Worm (Caenorhabditis elegans): Measurements from ENCODE around the gene cwf-19L1.

Gene cwf-19L1

ce11 chrV:6103429-6103828 is 4.2 kb upstream of the cwf-19L1 start, which contains the start of gene Y38A10A.11:
Gene Y38A10A.11 (minus strand): TSS chrV:6103529.
- no peak for TF ChIP-seq skn-1 (tag; optimal IDR thresholded peaks at IDR 0.05)

- TF ChIP-seq mdl-1 (tag; optimal IDR thresholded peaks at IDR 0.05) (no peak), aha-1 (tag) (no peak), hif-1 (tag; optimal IDR thresholded peaks at IDR 0.05) (no peak), ZK337.2 (GFP tag; IDR thresholded peaks at IDR 0.05) (no peak), lin-39 (tag; optimal IDR thresholded peaks at IDR 0.05) (no peak), nhr-102 (tag; optimal IDR thresholded peaks at IDR 0.05) (no peak), zag-1 (tag; optimal IDR thresholded peaks at IDR 0.05) (no peak), zfp-2 (tag; optimal IDR thresholded peaks at IDR 0.05) (no peak), tra-1 (GFP tag; IDR thresholded peaks at IDR 0.05) (no peak), set-16 (GFP tag; IDR thresholded peaks at IDR 0.05) (peak; percentile 53), tag-97 (GFP tag; IDR thresholded peaks at IDR 0.05) (no peak), nhr-11 (tag; optimal IDR thresholded peaks at IDR 0.05) (no peak), nhr-111 (GFP tag; optimal IDR thresholded peaks at IDR 0.05) (no peak), nhr-25 (tag; optimal IDR thresholded peaks at IDR 0.05; ENCODE audit: borderline replicate concordance, insufficient read depth) (peak; percentile 27), mxl-3 (GFP tag; optimal IDR thresholded peaks at IDR 0.05) (no peak), hlh-11 (tag; optimal IDR thresholded peaks at IDR 0.05) (peak; percentile 31)
These were observed 2.3 kb upstream of the cwf-19L1 start, which contains the start of gene atf-8 for ce11 chrV:6105374-6105773. Gene atf-8 (plus strand): TSS chrV:6105607.

ce11 chrV:6110533-6110932 is 2.9 kb downstream of the cwf-19L1 start, which contains the start of gene F17A9.4:
Gene F17A9.4 (minus strand): TSS chrV:6110629.
- TF ChIP-seq lin-13 (GFP tag; optimal IDR thresholded peaks at IDR 0.05) (no peak), daf-16 (GFP tag; optimal IDR thresholded peaks at IDR 0.05) (no peak), daf-16 (tag; optimal IDR thresholded peaks at IDR 0.05) (peak; percentile 66), snpc-1.2 (GFP tag; IDR thresholded peaks at IDR 0.05) (no peak), hlh-30 (tag; optimal IDR thresholded peaks at IDR 0.05; ENCODE audit: insufficient read depth) (peak; percentile 68), hmg-1.1 (GFP tag; IDR thresholded peaks at IDR 0.05) (no peak), hlh-11 (tag; optimal IDR thresholded peaks at IDR 0.05) (peak; percentile 77), mxl-2 (GFP tag; conservative IDR thresholded peaks at IDR 0.05) (no peak), dve-1 (tag; optimal IDR thresholded peaks at IDR 0.05; ENCODE audit: insufficient read depth) (peak; percentile 68), lin-29 (GFP tag; IDR thresholded peaks at IDR 0.05) (no peak), daf-12 (tag; optimal IDR thresholded peaks at IDR 0.05) (no peak), ceh-28 (tag; optimal IDR thresholded peaks at IDR 0.05) (no peak), nhr-48 (tag; optimal IDR thresholded peaks at IDR 0.05) (peak; percentile 69), mes-2 (tag; optimal IDR thresholded peaks at IDR 0.05; ENCODE audit: poor library complexity, severe bottlenecking) (no peak), nhr-42 (GFP tag; IDR thresholded peaks at IDR 0.05) (no peak), nhr-28 (tag; optimal IDR thresholded peaks at IDR 0.05) (peak; percentile 79), zip-2 (tag; optimal IDR thresholded peaks at IDR 0.05) (no peak), ceh-82 (tag; optimal IDR thresholded peaks at IDR 0.05) (no peak), nhr-6 (tag; optimal IDR thresholded peaks at IDR 0.05) (no peak), dpl-1 (GFP tag; optimal IDR thresholded peaks at IDR 0.05) (no peak), Y5F2A.4 (GFP tag; optimal IDR thresholded peaks at IDR 0.05) (no peak), nhr-102 (tag; optimal IDR thresholded peaks at IDR 0.05) (peak; percentile 59), unc-62 (GFP tag; optimal IDR thresholded peaks at IDR 0.05 in 1 of 2) (no peak), unc-62 (tag; optimal IDR thresholded peaks at IDR 0.05) (no peak), pqm-1 (tag; optimal IDR thresholded peaks at IDR 0.05) (peak; percentile 21), dmd-6 (GFP tag; IDR thresholded peaks at IDR 0.05) (peak; percentile 91), nhr-41 (GFP tag; IDR thresholded peaks at IDR 0.05) (no peak), F10B5.3 (tag; optimal IDR thresholded peaks at IDR 0.05) (no peak), tag-97 (GFP tag; IDR thresholded peaks at IDR 0.05) (no peak), nhr-25 (tag; optimal IDR thresholded peaks at IDR 0.05; ENCODE audit: borderline replicate concordance, insufficient read depth) (no peak)
